Fruit fly (Drosophila melanogaster) whole organism, embryonic: ENCODE data around the gene Srp14.

Experiments used
- Bgb ChIP-seq: fragments of 200-800 bp; sonication (Bioruptor generic); IDR thresholded peaks from 2 replicates; pipeline ENCODE4 v1.3.6; 2022; ENCODE audit warnings: missing biosample characterization, missing genetic modification characterization; ENCODE audit not compliant: partially characterized antibody
- CG10274 ChIP-seq: fragments of 200-800 bp; sonication (Bioruptor generic); optimal IDR thresholded peaks from 3 replicates; lab custom pipeline; 2017; ENCODE audit warnings: missing biosample characterization, mild to moderate bottlenecking, missing genetic modification characterization
- CG10543 ChIP-seq: fragments of 200-800 bp; sonication (Bioruptor generic); optimal IDR thresholded peaks from 3 replicates; lab custom pipeline; 2017; ENCODE audit warnings: missing biosample characterization, mild to moderate bottlenecking, missing genetic modification characterization, moderate library complexity
- CG11504 ChIP-seq: fragments of 200-800 bp; sonication (Bioruptor generic); optimal IDR thresholded peaks from 3 replicates; lab custom pipeline; 2019; ENCODE audit warnings: missing biosample characterization, mild to moderate bottlenecking, missing genetic modification characterization, moderate library complexity
- CG12769 ChIP-seq: fragments of 200-800 bp; sonication (Bioruptor generic); optimal IDR thresholded peaks from 2 replicates; lab custom pipeline; 2019; ENCODE audit warnings: missing biosample characterization, mild to moderate bottlenecking, missing genetic modification characterization, moderate library complexity
- CG13287 ChIP-seq: fragments of 200-800 bp; sonication (Bioruptor generic); IDR thresholded peaks from 2 replicates; pipeline ENCODE4 v1.3.6; 2022; ENCODE audit warnings: missing biosample characterization, missing genetic modification characterization; ENCODE audit not compliant: partially characterized antibody
- CG13894 ChIP-seq: fragments of 200-800 bp; sonication (Bioruptor generic); optimal IDR thresholded peaks from 3 replicates; lab custom pipeline; 2018; ENCODE audit warnings: missing biosample characterization, mild to moderate bottlenecking, missing genetic modification characterization, moderate library complexity
- CG14710 ChIP-seq: fragments of 200-800 bp; sonication (Bioruptor generic); optimal IDR thresholded peaks from 3 replicates; lab custom pipeline; 2019; ENCODE audit warnings: missing biosample characterization, mild to moderate bottlenecking, missing genetic modification characterization, moderate library complexity
- CG2202 ChIP-seq: fragments of 200-800 bp; sonication (Bioruptor generic); optimal IDR thresholded peaks from 2 replicates; lab custom pipeline; 2018; ENCODE audit warnings: missing biosample characterization, mild to moderate bottlenecking, missing genetic modification characterization
- CG34224 ChIP-seq: fragments of 200-800 bp; sonication (Bioruptor generic); IDR thresholded peaks from 3 replicates; pipeline ENCODE4 v1.3.6; 2022; ENCODE audit warnings: missing biosample characterization, missing genetic modification characterization; ENCODE audit not compliant: partially characterized antibody
- CG7987 ChIP-seq: fragments of 200-800 bp; sonication (Bioruptor generic); optimal IDR thresholded peaks from 2 replicates; lab custom pipeline; 2018; ENCODE audit warnings: missing biosample characterization, mild to moderate bottlenecking, missing genetic modification characterization, moderate library complexity
- CG8290 ChIP-seq, 3 experiments: fragments of 200-800 bp; sonication (Bioruptor generic); optimal IDR thresholded peaks; 2 replicates each; lab custom pipeline; 2016 to 2019; ENCODE audit warnings: missing biosample characterization in 3 of 3, missing genetic modification characterization in 3 of 3, mild to moderate bottlenecking in 2 of 3, moderate library complexity in 1 of 3
- CoRest ChIP-seq: fragments of 200-800 bp; sonication (Bioruptor generic); optimal IDR thresholded peaks from 3 replicates; lab custom pipeline; 2018; ENCODE audit warnings: missing biosample characterization, mild to moderate bottlenecking, missing genetic modification characterization, moderate library complexity
- Dll ChIP-seq: fragments of 200-800 bp; sonication (Bioruptor generic); IDR thresholded peaks from 4 replicates; pipeline ENCODE4 v1.3.6; 2022; ENCODE audit warnings: missing biosample characterization, missing genetic modification characterization; ENCODE audit not compliant: partially characterized antibody
- Eip74EF ChIP-seq, 2 experiments: fragments of 200-800 bp in 1 of 2; fragments of >200 bp in 1 of 2; sonication (Bioruptor generic) in 1 of 2; optimal IDR thresholded peaks; 2 replicates each; lab custom pipeline; 2017 to 2019; ENCODE audit warnings: missing biosample characterization in 2 of 2, missing genetic modification characterization in 2 of 2, mild to moderate bottlenecking in 1 of 2, moderate library complexity in 1 of 2
- HLHmδ ChIP-seq: fragments of 200-800 bp; sonication (Bioruptor generic); optimal IDR thresholded peaks from 2 replicates; lab custom pipeline; 2018; ENCODE audit warnings: missing biosample characterization, mild to moderate bottlenecking, missing genetic modification characterization, moderate library complexity
- HmgZ ChIP-seq: fragments of 200-800 bp; sonication (Bioruptor generic); optimal IDR thresholded peaks from 2 replicates; lab custom pipeline; 2018; ENCODE audit warnings: missing biosample characterization, mild to moderate bottlenecking, missing genetic modification characterization
- Hr78 ChIP-seq, 2 experiments: fragments of 200-800 bp in 1 of 2; fragments of >200 bp in 1 of 2; sonication (Bioruptor generic) in 1 of 2; optimal IDR thresholded peaks; 2 replicates each; lab custom pipeline; 2017 to 2019; ENCODE audit warnings: missing biosample characterization in 2 of 2, missing genetic modification characterization in 2 of 2, mild to moderate bottlenecking in 1 of 2, moderate library complexity in 1 of 2
- Jarid2 ChIP-seq: fragments of 200-800 bp; sonication (Bioruptor generic); optimal IDR thresholded peaks from 3 replicates; lab custom pipeline; 2017; ENCODE audit warnings: mild to moderate bottlenecking, missing biosample characterization, missing genetic modification reagents, missing genetic modification characterization
- MBD-R2 ChIP-seq: fragments of 200-800 bp; sonication (Bioruptor generic); IDR thresholded peaks from 2 replicates; pipeline ENCODE4 v1.3.6; 2022; ENCODE audit warnings: missing biosample characterization, missing genetic modification characterization
- MESR4 ChIP-seq: fragments of 200-800 bp; sonication (Bioruptor generic); optimal IDR thresholded peaks from 2 replicates; lab custom pipeline; 2018; ENCODE audit warnings: missing biosample characterization, mild to moderate bottlenecking, missing genetic modification characterization, moderate library complexity
- Med ChIP-seq: fragments of 200-800 bp; sonication (Bioruptor generic); peaks from one replicate; lab custom pipeline; 2016; ENCODE audit warnings: missing biosample characterization, missing genetic modification characterization, mild to moderate bottlenecking, inconsistent platforms, moderate library complexity
- Mes4 ChIP-seq: fragments of 200-800 bp; sonication (Bioruptor generic); optimal IDR thresholded peaks from 2 replicates; lab custom pipeline; 2016; ENCODE audit warnings: missing biosample characterization, missing genetic modification characterization
- NFAT ChIP-seq: fragments of 200-800 bp; sonication (Bioruptor generic); IDR thresholded peaks from 2 replicates; pipeline ENCODE4 v1.3.6; 2022; ENCODE audit warnings: missing biosample characterization, missing genetic modification characterization
- Ssrp ChIP-seq: fragments of 200-800 bp; sonication (Bioruptor generic); optimal IDR thresholded peaks from 2 replicates; lab custom pipeline; 2018; ENCODE audit warnings: missing biosample characterization, mild to moderate bottlenecking, missing genetic modification characterization, moderate library complexity
- Trl ChIP-seq, 3 experiments: fragments of >200 bp in 2 of 3; fragments of 200-800 bp in 1 of 3; sonication (Bioruptor generic) in 1 of 3; optimal IDR thresholded peaks; 2 replicates in 1 of 3; 3 replicates in 2 of 3; lab custom pipeline; 2016 to 2017; ENCODE audit warnings: missing biosample characterization in 1 of 3, missing genetic modification characterization in 1 of 3
- ase ChIP-seq: fragments of 200-800 bp; sonication (Bioruptor generic); IDR thresholded peaks from 3 replicates; pipeline ENCODE4 v1.3.6; 2022; ENCODE audit warnings: missing biosample characterization, missing genetic modification characterization
- cg ChIP-seq: fragments of 200-800 bp; sonication (Bioruptor generic); optimal IDR thresholded peaks from 3 replicates; lab custom pipeline; 2019; ENCODE audit warnings: missing biosample characterization, mild to moderate bottlenecking, missing genetic modification characterization, moderate library complexity
- chinmo ChIP-seq: fragments of 200-800 bp; sonication (Bioruptor generic); IDR thresholded peaks from 4 replicates; pipeline ENCODE4 v1.3.6; 2022; ENCODE audit warnings: missing biosample characterization, missing genetic modification characterization; ENCODE audit not compliant: partially characterized antibody
- dati ChIP-seq: fragments of 200-800 bp; sonication (Bioruptor generic); IDR thresholded peaks from 2 replicates; pipeline ENCODE4 v1.3.6; 2022; ENCODE audit warnings: missing biosample characterization, missing genetic modification characterization
- dmrt99B ChIP-seq: fragments of 200-800 bp; sonication (Bioruptor generic); optimal IDR thresholded peaks from 2 replicates; lab custom pipeline; 2018; ENCODE audit warnings: missing biosample characterization, mild to moderate bottlenecking, missing genetic modification characterization, moderate library complexity
- exex ChIP-seq: fragments of 200-800 bp; sonication (Bioruptor generic); optimal IDR thresholded peaks from 4 replicates; lab custom pipeline; 2018; ENCODE audit warnings: missing biosample characterization, mild to moderate bottlenecking, missing genetic modification characterization, moderate library complexity
- fd64A ChIP-seq: fragments of 200-800 bp; sonication (Bioruptor generic); optimal IDR thresholded peaks from 3 replicates; lab custom pipeline; 2018; ENCODE audit warnings: missing biosample characterization, mild to moderate bottlenecking, missing genetic modification characterization
- gfzf ChIP-seq: fragments of 200-800 bp; sonication (Bioruptor generic); optimal IDR thresholded peaks from 2 replicates; lab custom pipeline; 2016; ENCODE audit warnings: missing biosample characterization, mild to moderate bottlenecking, missing genetic modification characterization, moderate library complexity
- grau ChIP-seq: fragments of 200-800 bp; optimal IDR thresholded peaks from 3 replicates; lab custom pipeline; 2019; ENCODE audit warnings: missing biosample characterization, mild to moderate bottlenecking, missing genetic modification characterization, moderate library complexity
- lab ChIP-seq: fragments of 200-800 bp; sonication (Bioruptor generic); optimal IDR thresholded peaks from 3 replicates; lab custom pipeline; 2017; ENCODE audit warnings: missing biosample characterization, missing genetic modification characterization, mild to moderate bottlenecking, moderate library complexity, missing genetic modification reagents
- pfk ChIP-seq: fragments of 200-800 bp; sonication (Bioruptor generic); optimal IDR thresholded peaks from 2 replicates; lab custom pipeline; 2018; ENCODE audit warnings: missing biosample characterization, mild to moderate bottlenecking, missing genetic modification characterization, moderate library complexity
- pzg ChIP-seq: fragments of 200-800 bp; sonication (Bioruptor generic); optimal IDR thresholded peaks from 3 replicates; lab custom pipeline; 2018; ENCODE audit warnings: missing biosample characterization, mild to moderate bottlenecking, missing genetic modification characterization, moderate library complexity
- row ChIP-seq: fragments of 200-800 bp; sonication (Bioruptor generic); IDR thresholded peaks from 3 replicates; pipeline ENCODE4 v1.3.6; 2022; ENCODE audit warnings: missing biosample characterization, missing genetic modification characterization
- seq ChIP-seq: fragments of 200-800 bp; sonication (Bioruptor generic); IDR thresholded peaks from 2 replicates; pipeline ENCODE4 v1.3.6; 2022; ENCODE audit warnings: missing biosample characterization, missing genetic modification characterization
- sna ChIP-seq: fragments of 200-800 bp; sonication (Bioruptor generic); IDR thresholded peaks from 2 replicates; pipeline ENCODE4 v1.3.6; 2022; ENCODE audit warnings: missing biosample characterization, missing genetic modification characterization; ENCODE audit not compliant: partially characterized antibody
- stwl ChIP-seq: fragments of 200-800 bp; sonication (Bioruptor generic); optimal IDR thresholded peaks from 3 replicates; lab custom pipeline; 2018; ENCODE audit warnings: missing biosample characterization, mild to moderate bottlenecking, missing genetic modification characterization, moderate library complexity
- sug ChIP-seq: fragments of 200-800 bp; optimal IDR thresholded peaks from 2 replicates; lab custom pipeline; 2019; ENCODE audit warnings: missing biosample characterization, mild to moderate bottlenecking, missing genetic modification characterization, moderate library complexity
- unc-4 ChIP-seq: fragments of 200-800 bp; sonication (Bioruptor generic); IDR thresholded peaks from 2 replicates; pipeline ENCODE4 v1.3.6; 2022; ENCODE audit warnings: missing biosample characterization, missing genetic modification characterization; ENCODE audit not compliant: partially characterized antibody
- z ChIP-seq: fragments of 200-800 bp; sonication (Bioruptor generic); IDR thresholded peaks from 3 replicates; pipeline ENCODE4 v1.3.6; 2022; ENCODE audit warnings: missing biosample characterization, missing genetic modification characterization

The Srp14 gene

DNA sequence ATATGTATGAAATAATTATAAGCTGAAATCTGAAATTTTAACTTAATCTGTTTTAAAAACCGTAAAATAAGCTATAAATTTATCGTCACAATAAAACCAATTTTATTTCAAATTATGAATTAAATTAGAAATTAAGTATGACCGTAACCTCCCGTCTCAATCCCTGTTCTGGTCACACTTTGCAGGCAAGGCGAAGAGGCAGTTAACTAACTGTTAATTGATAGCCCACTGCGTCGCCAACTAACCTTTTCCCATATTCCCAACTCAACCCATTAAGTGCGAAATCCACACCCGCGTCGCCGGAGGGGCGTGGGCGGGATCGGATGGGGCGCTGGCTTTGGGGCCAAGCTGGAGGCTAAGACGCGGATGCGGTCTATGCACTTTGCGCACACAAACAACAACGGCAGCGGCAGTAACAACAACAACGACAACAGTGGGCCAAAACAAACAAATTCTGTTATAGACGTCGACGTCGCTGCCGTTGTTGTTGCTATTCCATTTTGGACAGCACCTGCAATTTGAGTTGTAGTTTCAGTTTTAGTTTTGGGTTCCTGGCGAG is 19.2 kb upstream of the Srp14 start, which contains the start of gene CG5191 (continued):
- TF ChIP-seq ase (GFP tag; lab: Robert Waterston, UW) (no peak), CG34224 (GFP tag; lab: Robert Waterston, UW) (0 out of 3 replicates have a peak, but pooled peaks have one; percentile 20), Dll (GFP tag; lab: Robert Waterston, UW) (peak; percentile 55; the same call in 3 of the 4 replicates), CoRest (peak; percentile 13), CG14710 (peak; percentile 1), fd64A (GFP tag; lab: Kevin White, UChicago) (peak; percentile 30), MBD-R2 (GFP tag; lab: Robert Waterston, UW) (peak; percentile 71), CG10274 (GFP tag; lab: Kevin White, UChicago) (no peak), CG7987 (GFP tag; lab: Kevin White, UChicago) (peak; percentile 9), Bgb (GFP tag; lab: Robert Waterston, UW) (peak; percentile 54), dmrt99B (tag; lab: Kevin White, UChicago) (peak; percentile 16), CG12769 (peak; percentile 12), grau (tag; lab: Kevin White, UChicago) (peak; percentile 21), HLHmδ (GFP tag; lab: Kevin White, UChicago) (no peak), pzg (peak; percentile 21), chinmo (GFP tag; lab: Robert Waterston, UW) (peak; percentile 84; the same call in 1 of the 4 replicates), Hr78 (GFP tag; optimal IDR thresholded peaks at IDR 0.05; lab: Kevin White, UChicago) (peak in 1 of 2 experiments; percentile 32), stwl (tag; lab: Kevin White, UChicago) (peak; percentile 77), row (GFP tag; lab: Robert Waterston, UW) (peak; percentile 77), seq (peak; percentile 21; the same call in 1 of the 2 replicates), CG8290 (GFP tag; optimal IDR thresholded peaks at IDR 0.05; lab: Kevin White, UChicago) (no peak), CG8290 (tag; optimal IDR thresholded peaks at IDR 0.05; lab: Kevin White, UChicago) (peak in 1 of 2 experiments; percentile 43), CG2202 (tag; lab: Kevin White, UChicago) (no peak), gfzf (GFP tag; lab: Kevin White, UChicago) (peak; percentile 19), Mes4 (GFP tag; lab: Kevin White, UChicago) (no peak), CG13894 (tag; lab: Kevin White, UChicago) (peak; percentile 16), Eip74EF (GFP tag; optimal IDR thresholded peaks at IDR 0.05; lab: Kevin White, UChicago) (peak in 1 of 2 experiments; percentile 5), MESR4 (GFP tag; lab: Kevin White, UChicago) (peak; percentile 54), sna (peak; percentile 51; the same call in 1 of the 2 replicates), CG10543 (GFP tag; lab: Kevin White, UChicago) (peak; percentile 12), pfk (no peak), CG11504 (tag; lab: Kevin White, UChicago) (peak; percentile 33), cg (peak; percentile 12), unc-4 (GFP tag; lab: Robert Waterston, UW) (0 out of 2 replicates have a peak, but pooled peaks have one; percentile 31)
- TF ChIP-seq, all 482 proteins: peak for 54

DNA sequence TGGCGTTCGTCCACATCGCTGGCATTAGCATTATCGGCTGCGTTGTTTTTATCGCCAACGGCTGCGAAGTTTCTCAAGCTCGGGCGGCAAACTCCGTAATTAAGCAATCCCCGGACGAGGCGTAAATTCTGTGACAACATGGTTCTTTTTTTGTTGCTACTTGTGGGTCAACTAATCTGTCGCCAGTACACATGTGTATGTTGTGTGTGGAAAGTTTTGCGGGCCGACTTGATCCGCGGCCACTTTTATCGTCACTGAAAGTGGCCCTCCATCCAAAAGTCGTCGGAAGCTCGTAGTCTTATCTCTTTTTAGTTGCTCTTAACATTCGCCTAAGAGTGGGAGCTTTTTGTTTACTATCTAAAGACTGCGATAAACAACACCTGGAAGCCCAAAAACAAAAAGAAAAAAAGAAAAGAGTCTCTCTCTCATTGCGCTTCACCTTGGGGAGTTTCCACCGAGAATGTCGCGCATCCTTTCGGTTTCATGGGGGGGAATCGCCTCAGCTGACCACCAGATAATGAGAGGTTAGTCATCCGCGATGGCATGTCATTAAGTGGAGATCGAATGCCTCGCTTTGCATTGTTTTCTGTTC is 16.0 kb upstream of the Srp14 start, which contains the start of gene CG10877:
TSS of gene CG10877 (minus strand) at position 238 of the 592 bp plus-strand sequence.
- TF ChIP-seq Jarid2 (GFP tag; lab: Kevin White, UChicago) (peak; percentile 51), exex (tag; lab: Kevin White, UChicago) (peak; percentile 58), Ssrp (tag; lab: Kevin White, UChicago) (no peak), z (GFP tag; lab: Robert Waterston, UW) (0 out of 3 replicates have a peak, but pooled peaks have one; percentile 9), NFAT (GFP tag; lab: Robert Waterston, UW) (peak; percentile 33; the same call in 1 of the 2 replicates), HmgZ (peak; percentile 33), Med (peak; percentile 72), Trl (optimal IDR thresholded peaks at IDR 0.05; lab: Kevin White, UChicago) (peak; percentile 34 to 53), Trl (GFP tag; optimal IDR thresholded peaks at IDR 0.05; lab: Kevin White, UChicago) (no peak), CG2202 (tag; lab: Kevin White, UChicago) (no peak), sug (tag; lab: Kevin White, UChicago) (peak; percentile 64), CG13287 (GFP tag; lab: Robert Waterston, UW) (peak; percentile 20; the same call in 1 of the 2 replicates), lab (GFP tag; lab: Kevin White, UChicago) (peak; percentile 34), dati (GFP tag; lab: Robert Waterston, UW) (no peak)
